Fruit fly (Drosophila melanogaster) whole organism, embryonic: ENCODE data around the gene Gk1.
A peak's percentile ranks its signal among the peaks of the same experiment; 100 is the strongest.

Experiments used
- BtbVII ChIP-seq: fragments of 200-800 bp; sonication (Bioruptor generic); optimal IDR thresholded peaks from 3 replicates; lab custom pipeline; 2017; ENCODE audit warnings: missing biosample characterization, mild to moderate bottlenecking, missing genetic modification characterization
- CG10274 ChIP-seq: fragments of 200-800 bp; sonication (Bioruptor generic); optimal IDR thresholded peaks from 3 replicates; lab custom pipeline; 2017; ENCODE audit warnings: missing biosample characterization, mild to moderate bottlenecking, missing genetic modification characterization
- CG10543 ChIP-seq: fragments of 200-800 bp; sonication (Bioruptor generic); optimal IDR thresholded peaks from 3 replicates; lab custom pipeline; 2017; ENCODE audit warnings: missing biosample characterization, mild to moderate bottlenecking, missing genetic modification characterization, moderate library complexity
- CG11696 ChIP-seq: fragments of 200-800 bp; sonication (Bioruptor generic); IDR thresholded peaks from 2 replicates; pipeline ENCODE4 v1.3.6; 2022; ENCODE audit warnings: missing biosample characterization, missing genetic modification characterization
- CG12236 ChIP-seq: fragments of 200-800 bp; sonication (Bioruptor generic); optimal IDR thresholded peaks from 2 replicates; lab custom pipeline; 2016; ENCODE audit warnings: missing biosample characterization, missing genetic modification characterization
- CG13775 ChIP-seq: fragments of 200-800 bp; sonication (Bioruptor generic); optimal IDR thresholded peaks from 3 replicates; lab custom pipeline; 2017; ENCODE audit warnings: missing biosample characterization, mild to moderate bottlenecking, missing genetic modification characterization
- CG14050 ChIP-seq: fragments of 200-800 bp; sonication (Bioruptor generic); IDR thresholded peaks from 3 replicates; pipeline ENCODE4 v1.3.6; 2022; ENCODE audit warnings: missing biosample characterization, missing genetic modification characterization
- CG16779 ChIP-seq: fragments of 200-800 bp; sonication (Bioruptor generic); IDR thresholded peaks from 2 replicates; pipeline ENCODE4 v1.3.6; 2022; ENCODE audit warnings: missing biosample characterization, missing genetic modification characterization
- CG17568 ChIP-seq: fragments of 200-800 bp; sonication (Bioruptor generic); optimal IDR thresholded peaks from 2 replicates; lab custom pipeline; 2018; ENCODE audit warnings: missing biosample characterization, mild to moderate bottlenecking, missing genetic modification characterization, moderate library complexity
- CG30020 ChIP-seq: fragments of 200-800 bp; optimal IDR thresholded peaks from 2 replicates; lab custom pipeline; 2019; ENCODE audit warnings: missing biosample characterization, mild to moderate bottlenecking, missing genetic modification characterization, moderate library complexity
- CG31365 ChIP-seq: fragments of 200-800 bp; sonication (Bioruptor generic); optimal IDR thresholded peaks from 2 replicates; lab custom pipeline; 2018; ENCODE audit warnings: missing biosample characterization, mild to moderate bottlenecking, missing genetic modification characterization
- CG5180 ChIP-seq: fragments of 200-800 bp; sonication (Bioruptor generic); optimal IDR thresholded peaks from 3 replicates; lab custom pipeline; 2017; ENCODE audit warnings: missing biosample characterization, missing genetic modification characterization, mild to moderate bottlenecking, moderate library complexity, missing genetic modification reagents
- CG6272 ChIP-seq: fragments of 200-800 bp; sonication (Bioruptor generic); IDR thresholded peaks from 2 replicates; pipeline ENCODE4 v1.3.6; 2022; ENCODE audit warnings: missing biosample characterization, missing genetic modification characterization
- CG7839 ChIP-seq: fragments of 200-800 bp; sonication (Bioruptor generic); optimal IDR thresholded peaks from 3 replicates; lab custom pipeline; 2018; ENCODE audit warnings: missing biosample characterization, mild to moderate bottlenecking, missing genetic modification characterization, moderate library complexity
- CG7928 ChIP-seq: fragments of 200-800 bp; sonication (Bioruptor generic); optimal IDR thresholded peaks from 2 replicates; lab custom pipeline; 2017; ENCODE audit warnings: missing biosample characterization, mild to moderate bottlenecking, missing genetic modification characterization
- CG8290 ChIP-seq, 3 experiments: fragments of 200-800 bp; sonication (Bioruptor generic); optimal IDR thresholded peaks; 2 replicates each; lab custom pipeline; 2016 to 2019; ENCODE audit warnings: missing biosample characterization in 3 of 3, missing genetic modification characterization in 3 of 3, mild to moderate bottlenecking in 2 of 3, moderate library complexity in 1 of 3
- CG8388 ChIP-seq: fragments of 200-800 bp; sonication (Bioruptor generic); optimal IDR thresholded peaks from 2 replicates; lab custom pipeline; 2019; ENCODE audit warnings: missing biosample characterization, mild to moderate bottlenecking, missing genetic modification characterization, moderate library complexity
- CG8765 ChIP-seq: fragments of 200-800 bp; sonication (Bioruptor generic); IDR thresholded peaks from 2 replicates; pipeline ENCODE4 v1.3.6; 2022; ENCODE audit warnings: missing biosample characterization, missing genetic modification characterization
- CG8924 ChIP-seq: fragments of 200-800 bp; optimal IDR thresholded peaks from 3 replicates; lab custom pipeline; 2019; ENCODE audit warnings: missing biosample characterization, mild to moderate bottlenecking, missing genetic modification characterization, moderate library complexity
- Dll ChIP-seq: fragments of 200-800 bp; sonication (Bioruptor generic); IDR thresholded peaks from 4 replicates; pipeline ENCODE4 v1.3.6; 2022; ENCODE audit warnings: missing biosample characterization, missing genetic modification characterization; ENCODE audit not compliant: partially characterized antibody
- HLH54F ChIP-seq: fragments of 200-800 bp; sonication (Bioruptor generic); optimal IDR thresholded peaks from 3 replicates; lab custom pipeline; 2016; ENCODE audit warnings: missing biosample characterization, missing genetic modification characterization
- HLHmδ ChIP-seq: fragments of 200-800 bp; sonication (Bioruptor generic); optimal IDR thresholded peaks from 2 replicates; lab custom pipeline; 2018; ENCODE audit warnings: missing biosample characterization, mild to moderate bottlenecking, missing genetic modification characterization, moderate library complexity
- Hand ChIP-seq: fragments of 200-800 bp; sonication (Bioruptor generic); optimal IDR thresholded peaks from 2 replicates; lab custom pipeline; 2017; ENCODE audit warnings: mild to moderate bottlenecking, missing biosample characterization, missing genetic modification reagents, missing genetic modification characterization
- HmgD ChIP-seq: fragments of 200-800 bp; sonication (Bioruptor generic); optimal IDR thresholded peaks from 3 replicates; lab custom pipeline; 2016; ENCODE audit warnings: missing biosample characterization, missing genetic modification characterization
- Hr51 ChIP-seq, 2 experiments: fragments of 200-800 bp; sonication (Bioruptor generic); optimal IDR thresholded peaks; 2 replicates in 1 of 2; 3 replicates in 1 of 2; lab custom pipeline; 2016 to 2018; ENCODE audit warnings: missing biosample characterization in 2 of 2, missing genetic modification characterization in 2 of 2, mild to moderate bottlenecking in 1 of 2, moderate library complexity in 1 of 2
- MBD-R2 ChIP-seq: fragments of 200-800 bp; sonication (Bioruptor generic); IDR thresholded peaks from 2 replicates; pipeline ENCODE4 v1.3.6; 2022; ENCODE audit warnings: missing biosample characterization, missing genetic modification characterization
- MTF-1 ChIP-seq: fragments of 200-800 bp; sonication (Bioruptor generic); optimal IDR thresholded peaks from 2 replicates; lab custom pipeline; 2018; ENCODE audit warnings: missing biosample characterization, mild to moderate bottlenecking, missing genetic modification characterization, borderline replicate concordance
- Nf-YB ChIP-seq: fragments of 200-800 bp; sonication (Bioruptor generic); optimal IDR thresholded peaks from 3 replicates; lab custom pipeline; 2019; ENCODE audit warnings: missing biosample characterization, mild to moderate bottlenecking, missing genetic modification characterization, moderate library complexity
- Usf ChIP-seq: fragments of 200-800 bp; sonication (Bioruptor generic); optimal IDR thresholded peaks from 2 replicates; lab custom pipeline; 2017; ENCODE audit warnings: missing genotype, missing biosample characterization, missing genetic modification characterization
- Vsx1 ChIP-seq: fragments of 200-800 bp; sonication (Bioruptor generic); optimal IDR thresholded peaks from 2 replicates; lab custom pipeline; 2017; ENCODE audit warnings: missing biosample characterization, mild to moderate bottlenecking, missing genetic modification characterization, missing genetic modification reagents
- bbx ChIP-seq: fragments of 200-800 bp; sonication (Bioruptor generic); IDR thresholded peaks from 2 replicates; pipeline ENCODE4 v1.3.6; 2022; ENCODE audit warnings: missing biosample characterization, missing genetic modification characterization; ENCODE audit not compliant: partially characterized antibody
- bowl ChIP-seq: fragments of 200-800 bp; sonication (Bioruptor generic); IDR thresholded peaks from 2 replicates; pipeline ENCODE4 v1.3.6; 2022; ENCODE audit warnings: missing biosample characterization, missing genetic modification characterization
- caup ChIP-seq: fragments of 200-800 bp; sonication (Bioruptor generic); optimal IDR thresholded peaks from 3 replicates; lab custom pipeline; 2017; ENCODE audit warnings: missing biosample characterization, mild to moderate bottlenecking, missing genetic modification characterization, moderate library complexity; ENCODE audit not compliant: severe bottlenecking
- danr ChIP-seq: fragments of 200-800 bp; sonication (Bioruptor generic); IDR thresholded peaks from 2 replicates; pipeline ENCODE4 v1.3.6; 2022; ENCODE audit warnings: missing biosample characterization, missing genetic modification characterization
- emc ChIP-seq: fragments of 200-800 bp; sonication (Bioruptor generic); optimal IDR thresholded peaks from 2 replicates; lab custom pipeline; 2016; ENCODE audit warnings: missing biosample characterization, missing genetic modification characterization
- eve ChIP-seq, 2 experiments: fragments of >200 bp; optimal IDR thresholded peaks; 2 replicates each; lab custom pipeline; 2017; ENCODE audit warnings: missing biosample characterization in 2 of 2, missing genetic modification characterization in 2 of 2
- ewg ChIP-seq: fragments of 200-800 bp; sonication (Bioruptor generic); optimal IDR thresholded peaks from 3 replicates; lab custom pipeline; 2017; ENCODE audit warnings: mild to moderate bottlenecking, missing biosample characterization, missing genetic modification reagents, missing genetic modification characterization
- fru ChIP-seq: fragments of >200 bp; optimal IDR thresholded peaks from 2 replicates; lab custom pipeline; 2017
- gce ChIP-seq: fragments of 200-800 bp; sonication (Bioruptor generic); IDR thresholded peaks from 3 replicates; pipeline ENCODE4 v1.3.6; 2022; ENCODE audit warnings: missing biosample characterization, missing genetic modification characterization
- ind ChIP-seq: fragments of 200-800 bp; sonication (Bioruptor generic); optimal IDR thresholded peaks from 3 replicates; lab custom pipeline; 2016; ENCODE audit warnings: missing biosample characterization, missing genetic modification characterization
- mirr ChIP-seq: fragments of 200-800 bp; sonication (Bioruptor generic); optimal IDR thresholded peaks from 3 replicates; lab custom pipeline; 2018; ENCODE audit warnings: missing biosample characterization, mild to moderate bottlenecking, missing genetic modification characterization
- rib ChIP-seq: fragments of 200-800 bp; sonication (Bioruptor generic); IDR thresholded peaks from 2 replicates; pipeline ENCODE4 v1.3.6; 2022; ENCODE audit warnings: missing biosample characterization, missing genetic modification characterization
- stc ChIP-seq: fragments of 200-800 bp; sonication (Bioruptor generic); IDR thresholded peaks from 2 replicates; pipeline ENCODE4 v1.3.6; 2022; ENCODE audit warnings: missing biosample characterization, missing genetic modification characterization
- tap ChIP-seq: fragments of 200-800 bp; optimal IDR thresholded peaks from 3 replicates; lab custom pipeline; 2019; ENCODE audit warnings: missing biosample characterization, mild to moderate bottlenecking, missing genetic modification characterization, moderate library complexity
- tin ChIP-seq: fragments of 200-800 bp; sonication (Bioruptor generic); optimal IDR thresholded peaks from 3 replicates; lab custom pipeline; 2016; ENCODE audit warnings: missing biosample characterization, missing genetic modification characterization
- tup ChIP-seq: fragments of 200-800 bp; sonication (Bioruptor generic); optimal IDR thresholded peaks from 2 replicates; lab custom pipeline; 2016; ENCODE audit warnings: missing biosample characterization, mild to moderate bottlenecking, missing genetic modification characterization, moderate library complexity
- twi ChIP-seq: fragments of 200-800 bp; optimal IDR thresholded peaks from 2 replicates; lab custom pipeline; 2019; ENCODE audit warnings: missing biosample characterization, mild to moderate bottlenecking, missing genetic modification characterization, moderate library complexity
- usp ChIP-seq: fragments of >200 bp; optimal IDR thresholded peaks from 2 replicates; lab custom pipeline; 2017; ENCODE audit warnings: missing biosample characterization, missing genetic modification characterization
- vnd ChIP-seq: fragments of 200-800 bp; sonication (Bioruptor generic); IDR thresholded peaks from 3 replicates; pipeline ENCODE4 v1.3.6; 2022; ENCODE audit warnings: missing biosample characterization, missing genetic modification characterization; ENCODE audit not compliant: partially characterized antibody

The Gk1 gene

dm6 chr3L:205723-206284 lies at the start of gene Gk1, which contains the start of gene CG13876 (continued):
- TF ChIP-seq gce (peak; percentile 90), MTF-1 (no peak), ewg (GFP tag; lab: Kevin White, UChicago) (peak; percentile 81), CG5180 (GFP tag; lab: Kevin White, UChicago) (peak; percentile 86), CG17568 (no peak), bowl (peak; percentile 85), CG8290 (GFP tag; optimal IDR thresholded peaks at IDR 0.05; lab: Kevin White, UChicago) (peak; percentile 74), CG8290 (tag; optimal IDR thresholded peaks at IDR 0.05; lab: Kevin White, UChicago) (peak in 1 of 2 experiments; percentile 75), vnd (GFP tag; lab: Robert Waterston, UW) (no peak), CG11696 (GFP tag; lab: Robert Waterston, UW) (peak; percentile 88), mirr (peak; percentile 96), ind (no peak), tup (GFP tag; lab: Kevin White, UChicago) (peak; percentile 73), CG31365 (peak; percentile 77), CG6272 (peak; percentile 67), bbx (no peak), CG8765 (GFP tag; lab: Robert Waterston, UW) (peak; percentile 75; the same call in 1 of the 2 replicates), Vsx1 (GFP tag; lab: Kevin White, UChicago) (no peak), CG8388 (GFP tag; lab: Kevin White, UChicago) (peak; percentile 94), stc (GFP tag; lab: Robert Waterston, UW) (peak; percentile 96), fru (no peak), Hand (GFP tag; lab: Kevin White, UChicago) (peak; percentile 96), rib (GFP tag; lab: Robert Waterston, UW) (peak; percentile 94), HLHmδ (GFP tag; lab: Kevin White, UChicago) (no peak), CG10274 (peak; percentile 79), Nf-YB (GFP tag; lab: Kevin White, UChicago) (peak; percentile 85), Dll (GFP tag; lab: Robert Waterston, UW) (no peak), MBD-R2 (GFP tag; lab: Robert Waterston, UW) (peak; percentile 94), twi (peak; percentile 88), BtbVII (GFP tag; lab: Kevin White, UChicago) (peak; percentile 97), Usf (GFP tag; lab: Kevin White, UChicago) (peak; percentile 78), HLH54F (no peak), tap (tag; lab: Kevin White, UChicago) (peak; percentile 97), Hr51 (GFP tag; optimal IDR thresholded peaks at IDR 0.05; lab: Kevin White, UChicago) (peak; percentile 39 to 98), eve (GFP tag; optimal IDR thresholded peaks at IDR 0.05; lab: Kevin White, UChicago) (no peak), CG12236 (GFP tag; lab: Kevin White, UChicago) (no peak), emc (GFP tag; lab: Kevin White, UChicago) (peak; percentile 19), tin (GFP tag; lab: Kevin White, UChicago) (peak; percentile 86), CG7839 (tag; lab: Kevin White, UChicago) (peak; percentile 97), CG13775 (peak; percentile 93), CG14050 (peak; percentile 95), HmgD (GFP tag; lab: Kevin White, UChicago) (no peak), CG16779 (GFP tag; lab: Robert Waterston, UW) (peak; percentile 83), CG10543 (GFP tag; lab: Kevin White, UChicago) (peak; percentile 96), CG30020 (tag; lab: Kevin White, UChicago) (peak; percentile 85), caup (GFP tag; lab: Kevin White, UChicago) (peak; percentile 95), CG7928 (GFP tag; lab: Kevin White, UChicago) (peak; percentile 75), danr (GFP tag; lab: Robert Waterston, UW) (peak; percentile 60; the same call in 1 of the 2 replicates), usp (no peak), CG8924 (tag; lab: Kevin White, UChicago) (peak; percentile 98)
